Worm (Caenorhabditis elegans) whole organism, early embryonic: ENCODE results near the gene nhr-51.
"Not testable (repeated sequence)": the region's sequence is repeated elsewhere in the genome, so short reads cannot be mapped to it uniquely, and the experiment has no call there.

Experiments
- B0310.2 ChIP-seq: sonication (generic microtip); optimal IDR thresholded peaks from 2 replicates; lab custom pipeline; 2016; ENCODE audit warnings: mild to moderate bottlenecking, missing genetic modification characterization, missing compliant biosample characterization
- F13C5.2 ChIP-seq: sonication (generic microtip); optimal IDR thresholded peaks from 2 replicates; lab custom pipeline; 2017; ENCODE audit warnings: mild to moderate bottlenecking, missing genetic modification characterization, inconsistent platforms, missing compliant biosample characterization
- aly-1 ChIP-seq: sonication (generic microtip); optimal IDR thresholded peaks from 2 replicates; lab custom pipeline; 2016; ENCODE audit warnings: missing genetic modification characterization, missing compliant biosample characterization
- ama-1 ChIP-seq: fragments of 150-350 bp; optimal IDR thresholded peaks from 2 replicates; lab custom pipeline; 2014
- ceh-13 ChIP-seq: fragments of 200-800 bp; sonication (Bioruptor generic); optimal IDR thresholded peaks from 2 replicates; lab custom pipeline; 2018; ENCODE audit warnings: mild to moderate bottlenecking, missing genetic modification characterization, missing compliant biosample characterization
- ceh-36 ChIP-seq: sonication (generic microtip); optimal IDR thresholded peaks from 2 replicates; lab custom pipeline; 2016; ENCODE audit warnings: missing genetic modification characterization, inconsistent platforms, missing compliant biosample characterization
- ets-7 ChIP-seq: sonication (generic microtip); optimal IDR thresholded peaks from 2 replicates; lab custom pipeline; 2016; ENCODE audit warnings: missing genotype, missing genetic modification characterization, missing compliant biosample characterization
- flt-1 ChIP-seq: fragments of 200-800 bp; sonication (Bioruptor generic); IDR thresholded peaks from 2 replicates; pipeline ENCODE4 v1.3.6; 2022; ENCODE audit warnings: missing genetic modification characterization, missing compliant biosample characterization
- hmbx-1 ChIP-seq: sonication (generic microtip); optimal IDR thresholded peaks from 2 replicates; lab custom pipeline; 2016; ENCODE audit warnings: mild to moderate bottlenecking, missing genetic modification characterization, missing compliant biosample characterization
- hmg-4 ChIP-seq: fragments of 200-800 bp; sonication (Bioruptor generic); optimal IDR thresholded peaks from 2 replicates; lab custom pipeline; 2018; ENCODE audit warnings: mild to moderate bottlenecking, missing genetic modification characterization, missing compliant biosample characterization
- hnd-1 ChIP-seq: sonication (generic microtip); optimal IDR thresholded peaks from 2 replicates; lab custom pipeline; 2016; ENCODE audit warnings: missing genetic modification characterization, missing compliant biosample characterization
- pes-1 ChIP-seq: fragments of 200-800 bp; sonication (Bioruptor generic); IDR thresholded peaks from 2 replicates; pipeline ENCODE4 v1.3.6; 2022; ENCODE audit warnings: missing genetic modification reagents, missing genetic modification characterization, missing compliant biosample characterization
- scrt-1 ChIP-seq: fragments of 200-800 bp; sonication (Bioruptor generic); IDR thresholded peaks from 2 replicates; pipeline ENCODE4 v1.3.6; 2022; ENCODE audit warnings: missing genetic modification characterization, missing compliant biosample characterization
- sea-1 ChIP-seq: fragments of 200-800 bp; sonication (Bioruptor generic); conservative IDR thresholded peaks from 2 replicates; pipeline ENCODE4 v1.3.6; 2022; ENCODE audit warnings: missing genetic modification characterization, missing compliant biosample characterization
- tbx-11 ChIP-seq: fragments of 200-800 bp; sonication (Bioruptor generic); IDR thresholded peaks from 2 replicates; pipeline ENCODE4 v1.3.6; 2022; ENCODE audit warnings: missing genetic modification characterization, missing compliant biosample characterization
- tbx-37 ChIP-seq: fragments of 200-800 bp; sonication (Bioruptor generic); conservative IDR thresholded peaks from 2 replicates; pipeline ENCODE4 v1.3.6; 2022; ENCODE audit warnings: missing genetic modification reagents, missing genetic modification characterization, missing compliant biosample characterization
- tra-4 ChIP-seq: sonication (generic microtip); optimal IDR thresholded peaks from 2 replicates; lab custom pipeline; 2017; ENCODE audit warnings: missing genetic modification characterization, missing compliant biosample characterization

nhr-51 gene

ce11 chrV:15673707-15674106 lies at the start of gene nhr-51:
nhr-51 (plus strand) TSS chrV:15674007.
- TF ChIP-seq aly-1 (tag; lab: Kevin White, UChicago) (no peak), scrt-1 (GFP tag; lab: Robert Waterston, UW) (no peak), hmg-4 (GFP tag; lab: Kevin White, UChicago) (no peak), ama-1 (lab: Kevin White, UChicago) (no peak), flt-1 (GFP tag; lab: Robert Waterston, UW) (no peak), ets-7 (no peak), hmbx-1 (tag; lab: Kevin White, UChicago) (no peak), hnd-1 (tag; lab: Kevin White, UChicago) (no peak), tbx-11 (GFP tag; lab: Robert Waterston, UW) (no peak), pes-1 (GFP tag; lab: Robert Waterston, UW) (no peak), tbx-37 (no peak), B0310.2 (tag; lab: Kevin White, UChicago) (no peak), tra-4 (tag; lab: Kevin White, UChicago) (no peak), sea-1 (no peak), F13C5.2 (tag; lab: Kevin White, UChicago) (no peak), ceh-36 (tag; lab: Kevin White, UChicago) (no peak), ceh-13 (GFP tag; lab: Kevin White, UChicago) (no peak)

DNA sequence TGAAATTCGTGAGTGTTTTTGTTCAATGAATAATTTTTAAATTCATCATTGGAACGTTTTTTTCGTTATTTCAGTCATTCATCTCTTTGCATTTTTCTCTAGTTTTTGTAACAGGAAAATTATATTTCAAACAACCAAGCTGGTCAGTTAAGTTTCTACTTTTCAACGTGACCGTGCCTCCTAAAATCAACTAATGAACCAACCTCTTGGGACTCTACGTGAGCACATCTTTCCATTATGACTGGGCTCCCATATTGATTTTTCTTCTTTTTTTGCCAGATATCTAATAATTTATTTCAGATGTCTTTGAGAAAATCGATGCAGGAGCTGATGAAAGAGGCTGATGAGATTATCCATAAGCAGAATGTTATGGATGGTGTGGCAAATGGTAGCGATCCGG lies 48.2 kb upstream of the nhr-51 start, which contains the start of gene C55A1.11:
Gene C55A1.11 (plus strand): TSS at position 301 of the 400 bp plus-strand sequence.
- no peak for TF ChIP-seq sea-1
- no peak for TF ChIP-seq hnd-1 (tag; lab: Kevin White, UChicago)

- TF ChIP-seq aly-1 (tag; lab: Kevin White, UChicago) (no peak), tbx-11 (GFP tag; lab: Robert Waterston, UW) (no peak), B0310.2 (tag; lab: Kevin White, UChicago) (no peak), F13C5.2 (tag; lab: Kevin White, UChicago) (no peak), pes-1 (GFP tag; lab: Robert Waterston, UW) (no peak), hnd-1 (tag; lab: Kevin White, UChicago) (no peak), sea-1 (no peak), scrt-1 (GFP tag; lab: Robert Waterston, UW) (no peak), hmg-4 (GFP tag; lab: Kevin White, UChicago) (no peak), flt-1 (GFP tag; lab: Robert Waterston, UW) (no peak), tra-4 (tag; lab: Kevin White, UChicago) (no peak)
These were observed 44.3 kb upstream of the nhr-51 start, which contains the start of gene str-248 for ce11 chrV:15629543-15629942. str-248 (minus strand) TSS chrV:15629643.

DNA sequence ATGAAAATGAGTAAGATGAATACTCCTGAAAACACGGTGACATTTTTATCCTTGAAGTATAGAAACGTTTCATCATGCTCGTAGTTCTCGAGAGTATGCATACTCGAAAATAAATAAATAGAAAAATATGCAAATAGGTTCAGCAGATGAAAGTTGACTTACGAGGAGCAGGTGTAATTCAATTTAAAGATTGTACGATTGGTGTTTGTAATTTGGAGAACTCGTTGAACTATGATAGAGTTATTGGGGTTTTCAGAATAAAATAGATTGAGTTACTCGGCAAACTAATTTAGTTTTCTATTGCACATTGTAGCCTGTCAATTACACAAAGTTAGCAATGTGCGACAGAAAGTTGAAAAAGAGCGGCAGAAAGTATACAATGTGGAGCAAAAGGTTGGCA lies 35.0 kb upstream of the nhr-51 start, which contains the start of gene srz-44:
Gene srz-44 (minus strand): TSS at position 101 of the 400 bp plus-strand sequence.
- no peak for TF ChIP-seq ceh-13 (GFP tag; lab: Kevin White, UChicago)
- TF ChIP-seq B0310.2 (tag; lab: Kevin White, UChicago), result no peak
- no peak for TF ChIP-seq F13C5.2 (tag; lab: Kevin White, UChicago)
- TF ChIP-seq tbx-37, result no peak
- no peak for TF ChIP-seq pes-1 (GFP tag; lab: Robert Waterston, UW)
- TF ChIP-seq sea-1, result no peak
- no peak for TF ChIP-seq hmbx-1 (tag; lab: Kevin White, UChicago)
- no peak for TF ChIP-seq aly-1 (tag; lab: Kevin White, UChicago)
- no peak for TF ChIP-seq scrt-1 (GFP tag; lab: Robert Waterston, UW)
- TF ChIP-seq ceh-36 (tag; lab: Kevin White, UChicago), result no peak
- TF ChIP-seq hmg-4 (GFP tag; lab: Kevin White, UChicago), result no peak
- no peak for TF ChIP-seq tbx-11 (GFP tag; lab: Robert Waterston, UW)
- no peak for TF ChIP-seq flt-1 (GFP tag; lab: Robert Waterston, UW)
- no peak for TF ChIP-seq ama-1 (lab: Kevin White, UChicago)
- no peak for TF ChIP-seq hnd-1 (tag; lab: Kevin White, UChicago)
- TF ChIP-seq tra-4 (tag; lab: Kevin White, UChicago), result no peak
- no peak for TF ChIP-seq ets-7

- TF ChIP-seq ceh-36 (tag; lab: Kevin White, UChicago); ets-7; aly-1 (tag; lab: Kevin White, UChicago): not testable (repeated sequence)
These were observed 30.6 kb upstream of the nhr-51 start, which contains the start of gene C55A1.4 for ce11 chrV:15643192-15643591. C55A1.4 (minus strand) TSS chrV:15643292.

ce11 chrV:15644575-15644974 lies 29.2 kb upstream of the nhr-51 start, which contains the start of gene str-23:
str-23 (plus strand) TSS chrV:15644875.
- TF ChIP-seq flt-1 (GFP tag; lab: Robert Waterston, UW) (no peak), tbx-11 (GFP tag; lab: Robert Waterston, UW) (no peak), aly-1 (tag; lab: Kevin White, UChicago) (no peak), sea-1 (no peak), ets-7 (no peak), B0310.2 (tag; lab: Kevin White, UChicago) (no peak), hmbx-1 (tag; lab: Kevin White, UChicago) (no peak), ceh-13 (GFP tag; lab: Kevin White, UChicago) (no peak), tbx-37 (no peak), ama-1 (lab: Kevin White, UChicago) (no peak), F13C5.2 (tag; lab: Kevin White, UChicago) (no peak), tra-4 (tag; lab: Kevin White, UChicago) (no peak), hmg-4 (GFP tag; lab: Kevin White, UChicago) (no peak), pes-1 (GFP tag; lab: Robert Waterston, UW) (no peak)

DNA sequence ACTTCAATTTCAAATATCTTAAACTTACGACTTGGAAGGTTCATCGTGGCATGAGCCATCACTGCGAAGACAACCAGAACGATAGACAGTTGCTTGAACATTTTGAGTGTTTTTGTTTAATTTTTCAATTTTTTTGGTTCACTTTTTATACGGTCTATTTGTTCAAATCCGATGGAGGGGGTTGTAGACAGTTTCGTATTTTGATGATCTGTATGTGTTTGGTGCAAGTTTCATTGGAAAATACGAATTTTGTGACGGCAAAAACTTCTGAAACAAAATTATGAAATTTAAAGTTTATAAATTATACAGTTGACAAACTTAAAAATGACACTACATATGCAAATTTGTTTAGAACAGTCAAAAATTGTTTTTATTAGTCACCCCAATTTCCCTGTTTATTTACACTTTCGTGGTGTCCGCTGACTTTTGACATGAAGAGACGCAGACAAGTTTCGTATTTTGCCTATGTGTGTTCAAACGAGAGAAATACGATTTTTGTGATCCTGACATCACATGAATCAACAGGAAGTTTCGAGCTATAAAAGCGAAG lies 26.2 kb upstream of the nhr-51 start, which contains the start of the genes C55A1.7 and C55A1.6:
Gene C55A1.7 (minus strand): TSS at position 101 of the 550 bp plus-strand sequence.
Gene C55A1.6 (plus strand): TSS at position 500 of the 550 bp plus-strand sequence.
- not testable (repeated sequence) for TF ChIP-seq ceh-13 (GFP tag; lab: Kevin White, UChicago); ama-1 (lab: Kevin White, UChicago); sea-1
